Worm (Caenorhabditis elegans) whole organism, L1 larva: ENCODE results near the gene npax-1.

Source experiments
- aha-1 ChIP-seq: fragments of 150-350 bp; optimal IDR thresholded peaks from 2 replicates; lab custom pipeline; 2014; ENCODE audit warnings: missing biosample characterization, missing genetic modification characterization
- fkh-10 ChIP-seq: sonication (generic microtip); optimal IDR thresholded peaks from 2 replicates; lab custom pipeline; 2017; ENCODE audit warnings: missing biosample characterization, missing genetic modification reagents, missing genetic modification characterization
- nhr-76 ChIP-seq: sonication (generic microtip); optimal IDR thresholded peaks from 2 replicates; lab custom pipeline; 2017; ENCODE audit warnings: missing biosample characterization, missing genetic modification characterization
- nhr-77 ChIP-seq: fragments of 150-350 bp; optimal IDR thresholded peaks from 2 replicates; lab custom pipeline; 2014; ENCODE audit warnings: missing biosample characterization, missing genetic modification characterization
- rnt-1 ChIP-seq: sonication (generic microtip); optimal IDR thresholded peaks from 2 replicates; lab custom pipeline; 2016; ENCODE audit warnings: mild to moderate bottlenecking, missing genetic modification characterization, moderate library complexity, missing compliant biosample characterization
- ztf-11 ChIP-seq, 2 experiments: sonication (generic microtip); optimal IDR thresholded peaks; 2 replicates each; lab custom pipeline; 2016 to 2017; ENCODE audit warnings: missing genetic modification characterization in 2 of 2, missing biosample characterization in 1 of 2, missing compliant biosample characterization in 1 of 2

DNA sequence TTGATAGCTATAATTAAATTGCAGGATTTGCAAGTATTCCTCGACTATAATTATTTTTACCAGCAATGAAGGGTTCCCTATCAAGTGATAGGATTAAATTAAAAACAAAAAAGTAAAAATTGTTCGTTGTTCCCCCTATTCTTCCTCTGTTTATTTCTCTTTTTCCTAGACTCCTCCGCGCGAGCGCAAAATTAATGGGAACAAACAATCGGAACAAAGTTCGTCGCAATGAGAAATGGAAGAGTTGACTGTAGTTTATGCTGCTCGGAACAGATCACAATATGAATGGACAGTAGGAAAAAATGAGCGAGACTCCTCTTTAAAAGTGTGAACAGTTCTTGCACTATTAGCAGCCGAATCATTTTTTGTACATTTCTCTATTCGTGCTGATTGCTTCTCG is 9.6 kb upstream of the npax-1 start:
- no peak for TF ChIP-seq ztf-11 (tag; optimal IDR thresholded peaks at IDR 0.05; lab: Kevin White, UChicago)
- TF ChIP-seq aha-1 (tag; lab: Kevin White, UChicago), result no peak
- TF ChIP-seq nhr-77, result no peak
- TF ChIP-seq fkh-10 (GFP tag; lab: Kevin White, UChicago), result no peak
- no peak for TF ChIP-seq rnt-1 (tag; lab: Kevin White, UChicago)
- no peak for TF ChIP-seq nhr-76 (tag; lab: Kevin White, UChicago)
